Worm (Caenorhabditis elegans): Measurements from ENCODE around the gene fbxa-5.

- TF ChIP-seq ama-1 (optimal IDR thresholded peaks at IDR 0.05), result no peak
- TF ChIP-seq jun-1 (tag; optimal IDR thresholded peaks at IDR 0.05), result no peak
- TF ChIP-seq lir-3 (tag; optimal IDR thresholded peaks at IDR 0.05; ENCODE audit: poor library complexity), result no peak
- TF ChIP-seq unc-62 (GFP tag; optimal IDR thresholded peaks at IDR 0.05), result no peak
- TF ChIP-seq nhr-20 (tag; optimal IDR thresholded peaks at IDR 0.05), result no peak
- no peak for TF ChIP-seq mdl-1 (tag; optimal IDR thresholded peaks at IDR 0.05)
- TF ChIP-seq ces-1 (GFP tag; optimal IDR thresholded peaks at IDR 0.05), result no peak
- TF ChIP-seq sptf-1 (tag; optimal IDR thresholded peaks at IDR 0.05), result no peak
- TF ChIP-seq sup-37 (GFP tag; optimal IDR thresholded peaks at IDR 0.05), result no peak
- no peak for TF ChIP-seq dpl-1 (GFP tag; optimal IDR thresholded peaks at IDR 0.05)
Measured at ce11 chrIII:1288473-1289056, 51.6 kb downstream of the fbxa-5 start, which contains the start of gene fbxa-50.
